Worm (Caenorhabditis elegans): ENCODE results near the gene deg-3.

Gene deg-3

DNA sequence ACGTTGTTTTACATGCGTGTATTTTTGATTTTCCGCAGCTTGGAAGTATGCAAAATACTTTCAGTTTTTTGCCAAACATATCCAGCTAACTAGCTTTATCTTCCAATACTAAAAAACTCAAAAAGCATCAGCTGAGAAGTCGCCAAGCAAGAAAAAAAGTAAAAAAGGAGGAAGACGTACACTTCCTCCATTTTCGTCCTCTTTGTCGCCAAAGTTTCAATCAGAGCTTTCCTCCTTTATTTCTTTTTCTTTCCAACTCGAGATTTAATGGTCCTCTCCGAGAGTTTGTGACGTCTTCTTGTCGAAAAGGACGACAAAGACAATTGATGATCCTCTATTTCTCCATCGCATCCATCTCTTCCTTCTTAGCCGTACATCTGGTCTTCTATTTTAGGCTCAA lies 34.4 kb downstream of the deg-3 start:
- no peak for TF ChIP-seq skn-1 (tag; optimal IDR thresholded peaks at IDR 0.05)
- TF ChIP-seq sma-9 (GFP tag; optimal IDR thresholded peaks at IDR 0.05), result peak; percentile 16
- TF ChIP-seq sma-9 (tag; optimal IDR thresholded peaks at IDR 0.05), result no peak
- no peak for TF ChIP-seq lsy-2 (tag; optimal IDR thresholded peaks at IDR 0.05)

DNA sequence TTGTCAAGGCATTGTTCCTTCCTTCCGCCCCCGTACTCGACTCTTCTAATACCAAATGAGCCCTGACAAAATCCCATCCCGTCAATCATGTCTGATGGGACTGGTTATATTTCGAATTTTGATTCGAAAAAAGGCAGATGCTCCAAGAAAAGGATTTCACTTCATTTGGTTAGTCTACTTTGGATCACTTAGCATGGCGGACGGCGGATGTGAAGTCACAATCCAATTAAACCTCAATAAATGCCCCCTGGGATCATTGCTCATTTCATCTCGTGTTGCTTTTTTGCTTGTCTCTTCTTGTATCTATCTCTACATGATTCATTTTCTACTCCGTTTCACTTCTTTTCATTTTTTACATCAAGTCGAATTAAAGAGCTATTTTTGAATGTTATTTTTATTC lies 35.6 kb downstream of the deg-3 start:
- TF ChIP-seq lin-13 (GFP tag; optimal IDR thresholded peaks at IDR 0.05) (no peak), alr-1 (tag; optimal IDR thresholded peaks at IDR 0.05) (no peak), unc-55 (GFP tag; optimal IDR thresholded peaks at IDR 0.05) (no peak), R02D3.7 (tag; optimal IDR thresholded peaks at IDR 0.05) (no peak), mab-5 (tag; optimal IDR thresholded peaks at IDR 0.05) (no peak)

DNA sequence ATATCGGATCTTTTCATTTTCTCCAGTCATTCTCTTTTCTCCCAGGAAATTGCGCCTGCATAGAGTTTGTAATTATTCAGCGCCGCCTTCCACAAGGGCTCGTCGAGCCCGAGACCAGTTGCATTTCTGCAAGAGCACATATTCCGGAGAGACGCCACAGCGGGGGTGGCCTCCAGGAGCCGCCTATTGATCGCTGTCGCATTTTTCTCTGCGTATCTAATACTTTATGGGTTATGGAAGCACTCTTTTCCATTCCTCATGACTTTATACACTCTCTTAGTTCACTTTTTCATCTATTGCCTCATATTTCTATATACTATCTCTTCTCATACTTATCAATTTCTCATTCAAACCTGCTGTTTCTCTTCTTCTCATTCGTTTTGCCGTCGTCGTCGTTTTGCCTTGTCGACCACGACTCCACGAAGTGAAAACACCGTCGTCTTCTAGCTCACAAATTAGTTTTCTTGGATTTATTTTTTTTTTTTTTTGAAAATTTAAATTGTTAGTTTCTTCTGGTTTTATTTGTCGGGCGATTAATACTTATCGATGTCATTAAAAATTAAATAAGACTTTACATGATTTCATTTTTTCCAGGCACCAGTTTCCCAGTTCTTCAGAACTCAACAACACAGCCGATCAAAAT lies 39.7 kb downstream of the deg-3 start, which contains the start of gene cnb-1:
Gene cnb-1 (plus strand): TSS at position 593 of the 643 bp plus-strand sequence.
- TF ChIP-seq unc-62 (GFP tag; optimal IDR thresholded peaks at IDR 0.05) (no peak), mbf-1 (tag; optimal IDR thresholded peaks at IDR 0.05) (no peak), snpc-4 (tag; optimal IDR thresholded peaks at IDR 0.05) (peak; percentile 40), crh-2 (tag; optimal IDR thresholded peaks at IDR 0.05) (peak; percentile 80), nhr-12 (tag; optimal IDR thresholded peaks at IDR 0.05) (no peak), peb-1 (tag; optimal IDR thresholded peaks at IDR 0.05) (no peak), ztf-4 (tag; optimal IDR thresholded peaks at IDR 0.05) (peak; percentile 33), fos-1 (tag; optimal IDR thresholded peaks at IDR 0.05) (peak; percentile 39), unc-39 (tag; optimal IDR thresholded peaks at IDR 0.05) (no peak), lin-13 (GFP tag; optimal IDR thresholded peaks at IDR 0.05) (no peak), ama-1 (optimal IDR thresholded peaks at IDR 0.05) (no peak), nhr-10 (tag; optimal IDR thresholded peaks at IDR 0.05) (no peak), nhr-23 (tag; optimal IDR thresholded peaks at IDR 0.05) (no peak), aly-2 (tag; optimal IDR thresholded peaks at IDR 0.05) (no peak), ceh-82 (tag; optimal IDR thresholded peaks at IDR 0.05) (no peak), blmp-1 (tag; optimal IDR thresholded peaks at IDR 0.05; ENCODE audit: insufficient read depth) (no peak), nhr-21 (tag; optimal IDR thresholded peaks at IDR 0.05) (peak; percentile 45), lsy-2 (tag; optimal IDR thresholded peaks at IDR 0.05) (peak; percentile 13 to 79), nhr-77 (tag; optimal IDR thresholded peaks at IDR 0.05) (no peak), lin-39 (tag; optimal IDR thresholded peaks at IDR 0.05) (no peak), dmd-4 (tag; optimal IDR thresholded peaks at IDR 0.05) (no peak), Y55F3AM.14 (GFP tag; optimal IDR thresholded peaks at IDR 0.05) (no peak), mab-5 (tag; optimal IDR thresholded peaks at IDR 0.05) (peak; percentile 53), nhr-237 (tag; optimal IDR thresholded peaks at IDR 0.05) (no peak), C34F6.9 (tag; optimal IDR thresholded peaks at IDR 0.05) (peak; percentile 91), nhr-6 (tag; optimal IDR thresholded peaks at IDR 0.05) (peak; percentile 26), ztf-11 (tag; optimal IDR thresholded peaks at IDR 0.05) (no peak), R02D3.7 (tag; optimal IDR thresholded peaks at IDR 0.05) (no peak), nhr-11 (tag; optimal IDR thresholded peaks at IDR 0.05) (no peak), egl-27 (tag; optimal IDR thresholded peaks at IDR 0.05) (peak; percentile 17), skn-1 (tag; optimal IDR thresholded peaks at IDR 0.05) (no peak), lin-11 (tag; optimal IDR thresholded peaks at IDR 0.05) (peak; percentile 82), zag-1 (tag; optimal IDR thresholded peaks at IDR 0.05) (peak; percentile 68), nhr-25 (tag; optimal IDR thresholded peaks at IDR 0.05) (no peak), ceh-16 (tag; optimal IDR thresholded peaks at IDR 0.05) (no peak), sem-4 (tag; optimal IDR thresholded peaks at IDR 0.05) (peak; percentile 43), elt-1 (tag; optimal IDR thresholded peaks at IDR 0.05) (no peak), ztf-1 (GFP tag; conservative IDR thresholded peaks at IDR 0.05) (no peak), elt-3 (tag; optimal IDR thresholded peaks at IDR 0.05) (no peak), ZK546.5 (tag; optimal IDR thresholded peaks at IDR 0.05) (no peak), mdl-1 (tag; optimal IDR thresholded peaks at IDR 0.05) (no peak), sma-9 (GFP tag; optimal IDR thresholded peaks at IDR 0.05) (peak; percentile 78), sma-9 (tag; optimal IDR thresholded peaks at IDR 0.05) (no peak), F13H6.1 (tag; optimal IDR thresholded peaks at IDR 0.05) (peak; percentile 79), nhr-129 (tag; optimal IDR thresholded peaks at IDR 0.05) (peak; percentile 53), unc-55 (GFP tag; optimal IDR thresholded peaks at IDR 0.05) (peak; percentile 87), sma-3 (GFP tag; optimal IDR thresholded peaks at IDR 0.05) (no peak), alr-1 (tag; optimal IDR thresholded peaks at IDR 0.05) (no peak), gmeb-1 (tag; optimal IDR thresholded peaks at IDR 0.05) (peak; percentile 57)
